Fruit fly (Drosophila melanogaster): ENCODE measurements around the gene CG34012.
A peak's percentile ranks its signal among the peaks of the same experiment; 100 is the strongest.

The CG34012 gene

DNA sequence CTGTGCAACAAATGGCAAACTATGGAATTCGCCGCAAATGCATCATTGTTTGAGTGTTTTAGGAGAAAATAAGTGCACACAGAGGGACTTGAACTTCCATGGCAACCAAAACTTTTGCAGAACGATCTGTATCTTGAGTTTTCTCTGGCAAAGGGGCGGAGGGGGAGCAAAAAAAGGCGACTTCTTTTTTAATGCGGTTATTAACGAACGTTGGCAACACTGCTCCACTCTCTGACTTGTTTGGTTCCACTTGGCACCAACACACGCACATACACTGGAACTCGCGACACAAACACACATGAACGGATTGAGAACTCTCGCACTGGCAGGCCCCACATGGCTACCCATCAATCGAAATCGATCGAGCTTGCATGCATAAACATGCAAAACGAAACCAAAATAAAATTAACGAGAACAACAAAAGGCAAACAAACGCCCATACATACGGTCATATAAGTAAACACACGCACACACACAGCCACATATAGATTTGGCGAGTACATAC, 10.1 kb upstream of the CG34012 start (continued):
- TF ChIP-seq CG17385 (GFP tag; optimal IDR thresholded peaks at IDR 0.05) (no peak), CG3163 (GFP tag; optimal IDR thresholded peaks at IDR 0.05) (no peak), CG14014 (GFP tag; IDR thresholded peaks at IDR 0.05) (no peak), ara (GFP tag; IDR thresholded peaks at IDR 0.05) (no peak), CG1233 (GFP tag; optimal IDR thresholded peaks at IDR 0.05) (no peak), sna (GFP tag; IDR thresholded peaks at IDR 0.05; ENCODE audit: partially characterized antibody) (no peak), CG3281 (GFP tag; optimal IDR thresholded peaks at IDR 0.05) (no peak), CG12299 (tag; optimal IDR thresholded peaks at IDR 0.05) (no peak), scrt (GFP tag; optimal IDR thresholded peaks at IDR 0.05) (no peak), Eip74EF (GFP tag; optimal IDR thresholded peaks at IDR 0.05) (no peak), vfl (GFP tag; optimal IDR thresholded peaks at IDR 0.05) (no peak), ab (GFP tag; optimal IDR thresholded peaks at IDR 0.05) (no peak), sr (GFP tag; IDR thresholded peaks at IDR 0.05) (no peak), CG2712 (tag; optimal IDR thresholded peaks at IDR 0.05) (no peak), Aef1 (GFP tag; IDR thresholded peaks at IDR 0.05) (no peak), CG2120 (GFP tag; optimal IDR thresholded peaks at IDR 0.05) (no peak), CG8388 (GFP tag; optimal IDR thresholded peaks at IDR 0.05) (no peak), lilli (GFP tag; optimal IDR thresholded peaks at IDR 0.05) (no peak), h (optimal IDR thresholded peaks at IDR 0.05) (no peak), CG13624 (GFP tag; optimal IDR thresholded peaks at IDR 0.05) (no peak), luna (GFP tag; optimal IDR thresholded peaks at IDR 0.05) (no peak), CG31365 (tag; optimal IDR thresholded peaks at IDR 0.05) (no peak), CG7271 (tag; optimal IDR thresholded peaks at IDR 0.05) (no peak), Lim3 (GFP tag; IDR thresholded peaks at IDR 0.05) (no peak), sens-2 (GFP tag; IDR thresholded peaks at IDR 0.05) (no peak), CG11695 (GFP tag; IDR thresholded peaks at IDR 0.05) (no peak), Chrac-16 (GFP tag; optimal IDR thresholded peaks at IDR 0.05) (no peak), Awh (GFP tag; IDR thresholded peaks at IDR 0.05) (no peak), CG18262 (tag; optimal IDR thresholded peaks at IDR 0.05) (no peak), Oaz (GFP tag; IDR thresholded peaks at IDR 0.05) (no peak), CG12071 (GFP tag; optimal IDR thresholded peaks at IDR 0.05) (no peak), CG13424 (tag; optimal IDR thresholded peaks at IDR 0.05) (no peak), cg (GFP tag; optimal IDR thresholded peaks at IDR 0.05) (no peak), Mes4 (GFP tag; optimal IDR thresholded peaks at IDR 0.05) (no peak), fd102C (GFP tag; optimal IDR thresholded peaks at IDR 0.05) (no peak), CG42726 (GFP tag; IDR thresholded peaks at IDR 0.05; ENCODE audit: partially characterized antibody) (0 out of 2 replicates have a peak, but pooled peaks have one; percentile 10), Dref (GFP tag; IDR thresholded peaks at IDR 0.05) (no peak), CG13894 (tag; optimal IDR thresholded peaks at IDR 0.05) (no peak), sisA (GFP tag; IDR thresholded peaks at IDR 0.05) (peak; percentile 54), Dbx (GFP tag; IDR thresholded peaks at IDR 0.05) (peak; percentile 37; the same call in 1 of the 3 replicates), onecut (GFP tag; IDR thresholded peaks at IDR 0.05) (peak; percentile 54), CG34224 (GFP tag; IDR thresholded peaks at IDR 0.05; ENCODE audit: partially characterized antibody) (0 out of 3 replicates have a peak, but pooled peaks have one; percentile 51), CG5953 (GFP tag; IDR thresholded peaks at IDR 0.05) (no peak), mam (GFP tag; optimal IDR thresholded peaks at IDR 0.05) (peak; percentile 42), az2 (GFP tag; optimal IDR thresholded peaks at IDR 0.05) (no peak), ac (GFP tag; optimal IDR thresholded peaks at IDR 0.05) (no peak), gsb-n (tag; optimal IDR thresholded peaks at IDR 0.05) (no peak), trh (GFP tag; optimal IDR thresholded peaks at IDR 0.05) (no peak), PHDP (tag; optimal IDR thresholded peaks at IDR 0.05) (no peak), CG16779 (GFP tag; IDR thresholded peaks at IDR 0.05) (no peak), CG1647 (GFP tag; optimal IDR thresholded peaks at IDR 0.05) (no peak), CG13123 (GFP tag; optimal IDR thresholded peaks at IDR 0.05) (no peak)
